Fruit fly (Drosophila melanogaster): ENCODE data around the gene CG34129.

DNA sequence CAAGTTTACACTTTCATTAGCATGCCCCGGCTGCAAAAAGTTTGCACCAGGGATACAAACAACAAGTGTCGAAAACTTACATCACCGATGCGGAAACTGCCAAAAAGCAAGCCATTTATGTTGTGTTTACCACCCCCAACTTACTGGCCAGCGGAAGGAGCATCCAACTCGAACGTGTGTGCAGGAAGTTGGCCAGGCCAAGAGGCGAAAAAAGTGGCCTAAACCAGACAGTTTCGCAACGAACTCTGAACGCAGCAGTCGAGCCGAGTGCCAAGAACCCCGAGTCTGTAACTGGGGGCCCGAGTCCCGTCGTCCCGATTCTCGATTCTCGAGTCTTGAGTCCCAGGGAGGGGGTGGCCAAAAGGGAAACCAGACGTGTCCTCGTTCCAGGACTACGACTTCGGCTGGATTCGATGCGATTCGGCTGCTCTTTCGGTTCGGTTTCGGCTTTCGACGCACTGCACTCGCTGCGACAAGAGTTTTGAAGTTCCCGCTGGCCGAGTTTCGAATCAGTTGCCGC, 4.0 kb upstream of the CG34129 start:
- TF ChIP-seq CG32121 (GFP tag; IDR thresholded peaks at IDR 0.05) (no peak), CG4496 (GFP tag; IDR thresholded peaks at IDR 0.05) (no peak), CG9948 (tag; optimal IDR thresholded peaks at IDR 0.05) (no peak), CG15710 (tag; optimal IDR thresholded peaks at IDR 0.05) (no peak)
